Worm (Caenorhabditis elegans): Measurements from ENCODE around the gene srj-53.

ce11 chrV:738770-739169 lies 44.2 kb upstream of the srj-53 start, which contains the start of gene srj-24:
- TF ChIP-seq ref-1 (GFP tag; conservative IDR thresholded peaks at IDR 0.05), result no peak
- TF ChIP-seq ztf-23 (GFP tag; IDR thresholded peaks at IDR 0.05), result no peak
